Worm (Caenorhabditis elegans): ENCODE results near the gene ltah-1.2.

ltah-1.2 gene

ce11 chrIV:3621805-3622355, 9.0 kb upstream of the ltah-1.2 start:
- TF ChIP-seq ets-4 (tag; optimal IDR thresholded peaks at IDR 0.05) (no peak), unc-42 (tag; optimal IDR thresholded peaks at IDR 0.05) (peak; percentile 51), unc-3 (GFP tag; conservative IDR thresholded peaks at IDR 0.05) (peak; percentile 59; the same call in 1 of the 2 replicates), unc-3 (tag; optimal IDR thresholded peaks at IDR 0.05) (peak; percentile 39), K02D7.2 (tag; optimal IDR thresholded peaks at IDR 0.05) (no peak), sox-2 (GFP tag; IDR thresholded peaks at IDR 0.05) (no peak)

- TF ChIP-seq pag-3 (tag; optimal IDR thresholded peaks at IDR 0.05; ENCODE audit: borderline replicate concordance), result no peak
- TF ChIP-seq elt-4 (tag; optimal IDR thresholded peaks at IDR 0.05), result peak; percentile 81
Measured at ce11 chrIV:3618719-3619118, 5.8 kb upstream of the ltah-1.2 start.

DNA sequence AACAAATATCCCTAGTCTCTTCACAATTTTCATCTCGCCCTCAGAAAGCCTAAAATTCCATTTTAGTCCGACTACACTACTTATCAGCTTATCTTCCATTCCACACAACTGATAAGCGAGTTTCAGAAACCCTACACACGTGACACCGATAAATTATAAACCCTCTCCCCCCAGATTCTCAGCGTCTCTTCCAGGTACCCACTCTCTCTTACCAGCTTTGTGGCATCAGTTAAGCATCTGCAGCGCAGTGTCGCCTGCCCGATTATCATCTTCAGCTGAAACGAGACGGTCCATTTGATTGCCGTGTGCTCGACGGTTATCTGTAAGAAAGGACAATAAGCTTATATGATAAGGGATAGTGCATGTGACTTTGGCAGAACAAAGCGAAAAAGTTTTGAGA, 1.0 kb downstream of the ltah-1.2 start:
- TF ChIP-seq elt-2 (tag; optimal IDR thresholded peaks at IDR 0.05), result peak; percentile 98
- no peak for TF ChIP-seq ref-2 (tag; optimal IDR thresholded peaks at IDR 0.05)
- TF ChIP-seq pax-1 (tag; optimal IDR thresholded peaks at IDR 0.05), result no peak
- TF ChIP-seq sox-2 (GFP tag; IDR thresholded peaks at IDR 0.05), result no peak
- TF ChIP-seq elt-4 (tag; optimal IDR thresholded peaks at IDR 0.05), result no peak
- no peak for TF ChIP-seq ceh-30 (tag; optimal IDR thresholded peaks at IDR 0.05)
- TF ChIP-seq hlh-30 (tag; optimal IDR thresholded peaks at IDR 0.05; ENCODE audit: insufficient read depth), result peak; percentile 11
- TF ChIP-seq pqm-1 (tag; optimal IDR thresholded peaks at IDR 0.05), result peak; percentile 75
- no peak for TF ChIP-seq nhr-232 (tag; optimal IDR thresholded peaks at IDR 0.05)

ce11 chrIV:3610987-3611386, 1.9 kb downstream of the ltah-1.2 start:
- TF ChIP-seq eyg-1 (tag; optimal IDR thresholded peaks at IDR 0.05) (no peak), fax-1 (tag; optimal IDR thresholded peaks at IDR 0.05) (no peak), hlh-13 (GFP tag; optimal IDR thresholded peaks at IDR 0.05) (no peak), pat-9 (tag; optimal IDR thresholded peaks at IDR 0.05) (no peak), ztf-16 (tag; optimal IDR thresholded peaks at IDR 0.05) (no peak), lim-6 (tag; optimal IDR thresholded peaks at IDR 0.05) (no peak), sdc-2 (tag; optimal IDR thresholded peaks at IDR 0.05) (no peak), pros-1 (tag; optimal IDR thresholded peaks at IDR 0.05) (no peak), che-1 (tag; optimal IDR thresholded peaks at IDR 0.05) (no peak), gmeb-2 (tag; optimal IDR thresholded peaks at IDR 0.05) (no peak)

DNA sequence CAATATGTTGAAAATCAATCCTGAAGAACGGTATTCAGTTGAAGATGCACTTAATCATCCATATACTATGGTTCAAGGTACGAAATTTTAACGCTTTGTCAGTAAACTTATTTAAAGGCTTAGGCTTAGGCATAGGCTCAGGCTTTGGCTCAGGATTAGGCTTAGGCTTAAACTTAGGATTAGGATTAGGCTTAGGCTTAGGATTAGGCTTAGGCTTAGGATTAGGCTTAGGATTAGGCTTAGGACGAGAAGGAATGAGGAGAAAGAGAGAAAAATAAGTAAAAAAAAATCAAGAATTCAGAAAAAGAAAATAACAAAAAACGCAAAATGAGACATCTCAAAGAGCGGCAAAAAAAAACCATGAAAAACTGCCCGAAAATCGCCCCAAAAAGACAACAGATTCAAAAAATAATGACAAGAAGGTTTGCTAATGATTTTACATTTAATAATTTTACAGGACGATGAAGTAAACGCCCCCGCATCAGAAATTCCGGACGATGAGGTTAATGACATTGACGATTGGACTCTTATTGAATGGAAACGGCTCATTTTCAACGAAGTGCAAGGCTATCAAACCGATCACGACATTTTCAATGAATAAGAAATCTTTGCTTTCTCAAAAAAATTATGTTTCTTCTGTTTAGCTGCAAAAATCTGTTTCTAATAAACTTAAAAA, 4.2 kb downstream of the ltah-1.2 start:
- TF ChIP-seq npax-4 (tag; optimal IDR thresholded peaks at IDR 0.05) (no peak), dve-1 (tag; optimal IDR thresholded peaks at IDR 0.05) (peak; percentile 97)

DNA sequence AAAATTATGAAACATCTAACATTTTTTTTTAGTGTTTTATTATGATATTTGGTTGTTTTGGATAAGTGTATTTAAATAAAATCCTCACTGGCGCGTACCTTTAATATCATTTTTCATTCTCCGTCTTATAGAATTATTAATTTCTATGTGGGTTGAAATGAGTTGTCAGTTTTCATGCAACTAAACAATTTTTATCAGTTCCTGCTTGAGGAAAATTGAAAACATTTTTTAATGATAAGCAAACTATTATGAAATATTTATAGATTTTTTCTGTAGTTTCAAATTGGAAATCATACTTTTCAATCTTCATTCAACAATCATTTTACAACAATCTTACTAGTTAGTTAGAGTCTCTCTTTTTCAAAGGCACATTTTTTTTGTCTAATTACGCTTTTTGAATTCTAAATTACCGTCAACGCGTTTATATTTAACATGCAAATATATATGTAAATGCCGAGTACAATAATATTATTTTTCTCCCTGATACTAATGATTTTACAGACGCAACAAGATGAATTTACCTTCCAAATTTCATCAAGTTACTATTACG, 6.5 kb downstream of the ltah-1.2 start, which contains the start of the genes Y37E11B.10 and kgb-2:
Gene Y37E11B.10, minus strand, starts transcription at position 182 of the 550 bp plus-strand sequence.
Gene kgb-2, plus strand, starts transcription at position 500 of the 550 bp plus-strand sequence.
- no peak for TF ChIP-seq dmd-4 (tag; optimal IDR thresholded peaks at IDR 0.05; ENCODE audit: borderline replicate concordance)
- TF ChIP-seq ceh-2 (tag; optimal IDR thresholded peaks at IDR 0.05), result no peak
- no peak for TF ChIP-seq ceh-48 (tag; optimal IDR thresholded peaks at IDR 0.05)
- TF ChIP-seq ceh-34 (tag; optimal IDR thresholded peaks at IDR 0.05), result no peak
- no peak for TF ChIP-seq sdc-2 (tag; optimal IDR thresholded peaks at IDR 0.05)
- no peak for TF ChIP-seq mec-3 (tag; optimal IDR thresholded peaks at IDR 0.05; ENCODE audit: borderline replicate concordance)
- TF ChIP-seq ceh-9 (tag; optimal IDR thresholded peaks at IDR 0.05), result no peak
- no peak for TF ChIP-seq unc-3 (GFP tag; conservative IDR thresholded peaks at IDR 0.05)
- no peak for TF ChIP-seq unc-3 (tag; optimal IDR thresholded peaks at IDR 0.05)
- no peak for TF ChIP-seq ama-1 (optimal IDR thresholded peaks at IDR 0.05)
- no peak for TF ChIP-seq ceh-24 (tag; optimal IDR thresholded peaks at IDR 0.05)
- TF ChIP-seq pag-3 (tag; optimal IDR thresholded peaks at IDR 0.05; ENCODE audit: borderline replicate concordance), result no peak
- TF ChIP-seq T23F11.4 (GFP tag; optimal IDR thresholded peaks at IDR 0.05), result no peak
- TF ChIP-seq nhr-11 (tag; optimal IDR thresholded peaks at IDR 0.05), result no peak
- no peak for TF ChIP-seq gmeb-2 (tag; optimal IDR thresholded peaks at IDR 0.05)
- no peak for TF ChIP-seq rnt-1 (tag; optimal IDR thresholded peaks at IDR 0.05)
